Worm (Caenorhabditis elegans): ENCODE measurements around the gene elo-5.

- no peak for TF ChIP-seq zag-1 (tag; optimal IDR thresholded peaks at IDR 0.05)
- TF ChIP-seq unc-98 (GFP tag; IDR thresholded peaks at IDR 0.05) = no peak
Measured at ce11 chrIV:5411641-5412337, 34.9 kb upstream of the elo-5 start, which contains the start of gene ZK616.8.
